Fruit fly (Drosophila melanogaster): ENCODE data around the gene Caf1-180.

Gene Caf1-180

dm6 chrX:8634789-8635188 lies 28.7 kb upstream of the Caf1-180 start:
- no peak for TF ChIP-seq CG13204 (GFP tag; optimal IDR thresholded peaks at IDR 0.05)
- no peak for TF ChIP-seq Ets98B (GFP tag; IDR thresholded peaks at IDR 0.05)
- no peak for TF ChIP-seq Snoo (tag; optimal IDR thresholded peaks at IDR 0.05)
- TF ChIP-seq CG4496 (GFP tag; IDR thresholded peaks at IDR 0.05), result no peak
- TF ChIP-seq Pif1A (GFP tag; optimal IDR thresholded peaks at IDR 0.05), result no peak
- TF ChIP-seq CG9948 (tag; optimal IDR thresholded peaks at IDR 0.05), result no peak
- no peak for TF ChIP-seq CG17806 (tag; optimal IDR thresholded peaks at IDR 0.05)
- no peak for TF ChIP-seq Pif1B (GFP tag; optimal IDR thresholded peaks at IDR 0.05)
- no peak for TF ChIP-seq fd96Ca (GFP tag; IDR thresholded peaks at IDR 0.05)
- TF ChIP-seq rn (GFP tag; IDR thresholded peaks at IDR 0.05), result no peak
- TF ChIP-seq CG32121 (GFP tag; IDR thresholded peaks at IDR 0.05), result no peak
- no peak for TF ChIP-seq D1 (tag; optimal IDR thresholded peaks at IDR 0.05)
- TF ChIP-seq EcR (GFP tag; optimal IDR thresholded peaks at IDR 0.05), result no peak
- TF ChIP-seq CG34367 (tag; optimal IDR thresholded peaks at IDR 0.05), result no peak
- no peak for TF ChIP-seq CG14655 (GFP tag; optimal IDR thresholded peaks at IDR 0.05)
- TF ChIP-seq CG8159 (tag; optimal IDR thresholded peaks at IDR 0.05), result no peak
- no peak for TF ChIP-seq CG15710 (tag; optimal IDR thresholded peaks at IDR 0.05)
- TF ChIP-seq gl (tag; optimal IDR thresholded peaks at IDR 0.05), result no peak

dm6 chrX:8627171-8627570 lies 21.1 kb upstream of the Caf1-180 start:
- no peak for TF ChIP-seq CG32121 (GFP tag; IDR thresholded peaks at IDR 0.05)
- TF ChIP-seq CG12605 (GFP tag; IDR thresholded peaks at IDR 0.05), result no peak
- TF ChIP-seq CG17806 (tag; optimal IDR thresholded peaks at IDR 0.05), result no peak
- no peak for TF ChIP-seq gl (tag; optimal IDR thresholded peaks at IDR 0.05)
- no peak for TF ChIP-seq CG15710 (tag; optimal IDR thresholded peaks at IDR 0.05)
- TF ChIP-seq Pif1A (GFP tag; optimal IDR thresholded peaks at IDR 0.05), result no peak
- TF ChIP-seq Pif1B (GFP tag; optimal IDR thresholded peaks at IDR 0.05), result no peak
- no peak for TF ChIP-seq CG13204 (GFP tag; optimal IDR thresholded peaks at IDR 0.05)
- no peak for TF ChIP-seq EcR (GFP tag; optimal IDR thresholded peaks at IDR 0.05)
- no peak for TF ChIP-seq Snoo (tag; optimal IDR thresholded peaks at IDR 0.05)

DNA sequence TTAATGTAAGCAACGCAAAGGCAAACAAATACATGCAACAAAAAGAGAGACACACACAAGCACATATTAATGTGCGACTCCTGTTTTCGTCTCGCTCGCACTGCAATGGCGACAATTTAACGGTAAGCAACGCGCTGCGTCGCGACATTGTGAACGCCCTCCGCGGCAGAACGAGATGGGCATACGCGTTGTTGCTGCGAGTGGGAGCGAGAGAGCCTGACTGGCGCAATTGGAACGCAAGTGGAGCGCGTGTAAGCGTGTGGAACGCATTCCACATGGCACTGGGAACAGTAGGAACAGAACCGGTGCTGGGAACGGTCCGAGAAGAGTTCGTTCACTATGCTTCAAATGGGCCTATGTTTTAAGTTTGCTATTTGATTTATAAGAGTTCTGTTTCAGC lies 18.8 kb upstream of the Caf1-180 start:
- TF ChIP-seq CG9948 (tag; optimal IDR thresholded peaks at IDR 0.05) (no peak), CG14655 (GFP tag; optimal IDR thresholded peaks at IDR 0.05) (no peak), Ets98B (GFP tag; IDR thresholded peaks at IDR 0.05) (peak; percentile 25; the same call in 1 of the 2 replicates), D1 (tag; optimal IDR thresholded peaks at IDR 0.05) (peak; percentile 47), CG32121 (GFP tag; IDR thresholded peaks at IDR 0.05) (peak; percentile 33; the same call in 1 of the 2 replicates)

DNA sequence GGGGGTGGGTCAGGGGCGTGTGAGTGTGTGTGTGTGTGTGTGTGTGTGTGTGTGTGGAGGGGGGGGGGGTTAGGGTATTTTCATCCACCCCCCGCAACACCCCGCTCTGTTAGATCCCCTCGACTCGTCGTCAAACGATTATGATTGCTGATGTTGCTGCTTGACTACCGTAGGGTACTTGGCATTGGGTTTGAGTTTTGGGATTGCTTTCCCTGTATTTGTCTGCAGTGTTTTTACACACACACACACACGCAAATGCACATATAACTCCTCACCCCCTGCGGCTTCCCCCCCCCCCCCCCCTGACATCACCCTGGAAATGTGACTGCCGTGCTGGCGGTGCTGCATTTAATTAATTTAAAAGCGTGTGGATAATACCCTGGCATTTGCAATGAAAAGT lies 16.3 kb upstream of the Caf1-180 start:
- no peak for TF ChIP-seq CG9948 (tag; optimal IDR thresholded peaks at IDR 0.05)
- TF ChIP-seq CG17806 (tag; optimal IDR thresholded peaks at IDR 0.05), result no peak
- no peak for TF ChIP-seq CG34367 (tag; optimal IDR thresholded peaks at IDR 0.05)
- no peak for TF ChIP-seq CG32121 (GFP tag; IDR thresholded peaks at IDR 0.05)
- no peak for TF ChIP-seq rn (GFP tag; IDR thresholded peaks at IDR 0.05)
- TF ChIP-seq EcR (GFP tag; optimal IDR thresholded peaks at IDR 0.05), result no peak
- TF ChIP-seq Pif1A (GFP tag; optimal IDR thresholded peaks at IDR 0.05), result no peak
- no peak for TF ChIP-seq CG13204 (GFP tag; optimal IDR thresholded peaks at IDR 0.05)
- TF ChIP-seq CG8301 (tag; optimal IDR thresholded peaks at IDR 0.05), result no peak

DNA sequence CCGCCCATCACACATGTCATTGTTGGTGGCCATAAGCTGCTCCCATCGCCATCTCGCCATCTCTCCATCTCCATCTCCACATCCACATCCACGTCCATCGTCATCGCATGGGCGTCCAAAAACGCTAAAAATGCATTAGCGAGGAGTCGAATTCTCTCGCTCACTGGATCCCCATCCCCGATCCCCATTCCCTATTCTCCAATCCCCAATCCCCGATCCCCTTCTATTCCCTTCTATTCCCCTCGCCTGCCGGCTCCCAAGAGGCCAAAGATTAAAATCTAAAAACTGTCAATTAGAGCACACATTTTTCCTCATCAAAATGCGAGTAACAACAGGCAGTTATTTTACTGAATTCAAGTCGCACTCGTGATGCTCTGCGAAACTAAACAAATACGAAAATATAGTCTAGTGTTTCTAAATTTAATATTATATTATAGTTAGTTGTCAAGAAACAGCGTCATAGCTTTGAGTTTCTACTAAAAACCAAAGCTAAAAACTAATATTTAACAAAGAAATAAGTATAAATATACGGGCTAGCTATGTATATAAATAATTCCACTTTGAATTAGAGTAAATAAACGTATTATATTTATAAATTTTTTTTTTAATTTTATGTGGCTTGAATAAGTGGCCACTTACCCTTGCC lies 10.8 kb upstream of the Caf1-180 start:
- TF ChIP-seq CG15710 (tag; optimal IDR thresholded peaks at IDR 0.05) (no peak), CG34367 (tag; optimal IDR thresholded peaks at IDR 0.05) (no peak), CG8159 (tag; optimal IDR thresholded peaks at IDR 0.05) (no peak), CG32121 (GFP tag; IDR thresholded peaks at IDR 0.05) (no peak), CG4496 (GFP tag; IDR thresholded peaks at IDR 0.05) (no peak), CG9948 (tag; optimal IDR thresholded peaks at IDR 0.05) (no peak), Pif1A (GFP tag; optimal IDR thresholded peaks at IDR 0.05) (no peak), Pif1B (GFP tag; optimal IDR thresholded peaks at IDR 0.05) (no peak), CG8301 (tag; optimal IDR thresholded peaks at IDR 0.05) (no peak), D1 (tag; optimal IDR thresholded peaks at IDR 0.05) (no peak), Snoo (tag; optimal IDR thresholded peaks at IDR 0.05) (no peak), CG17806 (tag; optimal IDR thresholded peaks at IDR 0.05) (no peak), CG13204 (GFP tag; optimal IDR thresholded peaks at IDR 0.05) (no peak), gl (tag; optimal IDR thresholded peaks at IDR 0.05) (no peak)

dm6 chrX:8616280-8616679 lies 10.2 kb upstream of the Caf1-180 start:
- TF ChIP-seq CG12605 (GFP tag; IDR thresholded peaks at IDR 0.05) (no peak), rn (GFP tag; IDR thresholded peaks at IDR 0.05) (no peak), CG10348 (GFP tag; IDR thresholded peaks at IDR 0.05) (no peak), CG32121 (GFP tag; IDR thresholded peaks at IDR 0.05) (no peak), CG4496 (GFP tag; IDR thresholded peaks at IDR 0.05) (no peak), CG14655 (GFP tag; optimal IDR thresholded peaks at IDR 0.05) (no peak), fd96Ca (GFP tag; IDR thresholded peaks at IDR 0.05) (no peak), CG8301 (tag; optimal IDR thresholded peaks at IDR 0.05) (no peak), gl (tag; optimal IDR thresholded peaks at IDR 0.05) (no peak)

DNA sequence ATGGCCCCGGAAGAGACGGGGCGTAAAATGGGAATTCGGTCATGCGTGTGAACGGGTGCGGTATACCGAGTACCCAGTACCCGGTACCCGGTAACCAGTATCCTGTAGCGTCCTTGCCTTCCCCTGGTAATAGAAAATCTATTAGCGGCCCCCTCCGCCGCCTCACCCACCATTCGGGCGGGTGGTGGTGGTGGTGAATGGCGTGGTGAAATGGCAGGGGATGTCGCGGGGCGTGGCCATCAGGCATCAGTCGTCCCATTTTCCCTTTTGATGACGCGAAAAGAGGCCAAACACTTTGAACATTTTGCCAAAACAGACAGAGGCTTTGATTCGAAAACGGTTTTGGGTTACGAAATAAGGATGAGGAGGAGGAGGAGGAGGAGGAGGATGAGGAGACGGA lies 1.8 kb upstream of the Caf1-180 start:
- TF ChIP-seq rn (GFP tag; IDR thresholded peaks at IDR 0.05) (no peak), Ets98B (GFP tag; IDR thresholded peaks at IDR 0.05) (no peak), CG13204 (GFP tag; optimal IDR thresholded peaks at IDR 0.05) (no peak), gl (tag; optimal IDR thresholded peaks at IDR 0.05) (no peak), Pif1B (GFP tag; optimal IDR thresholded peaks at IDR 0.05) (no peak), CG4496 (GFP tag; IDR thresholded peaks at IDR 0.05) (no peak), CG12605 (GFP tag; IDR thresholded peaks at IDR 0.05) (no peak), CG15710 (tag; optimal IDR thresholded peaks at IDR 0.05) (no peak)

Data from whole organism, pupa.